Worm (Caenorhabditis elegans): ENCODE data around the gene B0034.1.

The B0034.1 gene

DNA sequence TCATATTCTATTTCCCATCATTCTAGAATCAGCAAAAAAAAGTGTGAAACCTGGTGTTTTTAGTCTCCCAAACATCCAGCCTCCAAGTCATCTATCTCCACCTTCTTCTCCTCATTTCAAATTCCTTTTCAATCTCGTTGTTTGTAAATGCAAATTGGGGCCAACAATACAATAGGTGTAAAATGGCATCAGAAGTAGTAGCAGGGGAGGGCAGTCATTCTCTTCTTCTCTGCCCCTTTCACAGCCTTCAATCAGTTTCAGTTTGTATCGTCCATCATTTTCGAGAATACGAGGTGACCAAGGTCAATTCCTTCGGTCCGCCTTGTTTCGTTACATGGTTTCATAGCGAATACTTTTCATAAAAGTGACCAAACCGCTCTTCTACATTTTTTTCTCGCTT is 1.2 kb downstream of the B0034.1 start, which contains the start of gene B0034.4:
Gene B0034.4 (minus strand): TSS at position 229 of the 400 bp plus-strand sequence.
- TF ChIP-seq T23F11.4 (GFP tag; optimal IDR thresholded peaks at IDR 0.05): no peak
- no peak for TF ChIP-seq C08G9.2 (tag; optimal IDR thresholded peaks at IDR 0.05)
- no peak for TF ChIP-seq pha-4 (tag; optimal IDR thresholded peaks at IDR 0.05)

DNA sequence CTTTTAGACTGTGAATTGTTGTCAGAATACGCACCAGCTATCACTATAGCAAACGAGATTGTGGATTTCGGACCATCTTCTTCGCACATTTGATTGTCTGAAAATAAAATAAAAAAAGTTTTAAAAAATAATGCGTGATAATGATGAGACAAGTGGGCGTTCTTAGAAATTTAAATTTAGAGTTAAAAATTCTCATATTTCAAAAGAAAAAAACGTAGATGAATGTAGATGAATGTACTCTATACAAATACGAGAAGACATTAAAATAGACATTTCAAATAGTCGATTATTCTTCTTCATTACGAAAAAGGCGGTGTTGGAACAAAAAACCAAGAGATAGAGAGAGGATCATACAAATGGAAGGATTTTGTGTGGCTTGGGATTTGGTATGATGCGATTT is 6.7 kb downstream of the B0034.1 start, which contains the start of gene B0034.5:
Gene B0034.5 (minus strand): TSS at position 101 of the 400 bp plus-strand sequence.
- TF ChIP-seq Y22D7AL.16 (tag; optimal IDR thresholded peaks at IDR 0.05) (no peak), T23F11.4 (GFP tag; optimal IDR thresholded peaks at IDR 0.05) (no peak), F13H6.1 (tag; optimal IDR thresholded peaks at IDR 0.05) (no peak), madf-2 (tag; optimal IDR thresholded peaks at IDR 0.05) (no peak), sdc-2 (tag; optimal IDR thresholded peaks at IDR 0.05) (no peak), nfya-1 (tag; optimal IDR thresholded peaks at IDR 0.05) (no peak), gmeb-2 (tag; optimal IDR thresholded peaks at IDR 0.05) (no peak)

DNA sequence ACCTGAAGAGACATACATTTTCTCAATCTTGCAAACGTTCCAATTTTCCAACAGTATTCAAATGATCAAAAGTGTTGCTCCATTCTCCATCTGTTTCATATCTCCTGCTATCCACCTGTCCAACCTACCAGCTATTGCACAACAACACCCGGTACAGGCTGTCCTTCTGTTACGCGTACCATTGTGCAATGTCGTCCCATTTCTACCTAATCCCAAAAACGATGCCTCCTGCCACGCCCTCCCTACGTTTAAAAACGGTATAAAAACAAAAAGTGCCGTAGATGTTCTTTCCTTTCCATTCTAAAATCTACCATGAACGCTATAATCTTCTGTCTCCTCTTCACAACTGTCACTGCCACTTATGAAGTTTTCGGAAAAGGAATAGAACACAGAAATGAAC is 20.1 kb downstream of the B0034.1 start, which contains the start of gene ins-2:
Gene ins-2 (plus strand): TSS at position 301 of the 400 bp plus-strand sequence.
- TF ChIP-seq pat-9 (tag; optimal IDR thresholded peaks at IDR 0.05) (no peak), ceh-24 (tag; optimal IDR thresholded peaks at IDR 0.05) (no peak), gmeb-2 (tag; optimal IDR thresholded peaks at IDR 0.05) (no peak), syd-9 (tag; optimal IDR thresholded peaks at IDR 0.05) (no peak), T23F11.4 (GFP tag; optimal IDR thresholded peaks at IDR 0.05) (no peak), sox-4 (tag; optimal IDR thresholded peaks at IDR 0.05) (no peak), lim-6 (tag; optimal IDR thresholded peaks at IDR 0.05) (no peak), ceh-30 (tag; optimal IDR thresholded peaks at IDR 0.05) (no peak), ahr-1 (tag; optimal IDR thresholded peaks at IDR 0.05) (no peak), ceh-2 (tag; optimal IDR thresholded peaks at IDR 0.05) (no peak), pax-1 (tag; optimal IDR thresholded peaks at IDR 0.05) (no peak), dve-1 (tag; optimal IDR thresholded peaks at IDR 0.05) (no peak)

DNA sequence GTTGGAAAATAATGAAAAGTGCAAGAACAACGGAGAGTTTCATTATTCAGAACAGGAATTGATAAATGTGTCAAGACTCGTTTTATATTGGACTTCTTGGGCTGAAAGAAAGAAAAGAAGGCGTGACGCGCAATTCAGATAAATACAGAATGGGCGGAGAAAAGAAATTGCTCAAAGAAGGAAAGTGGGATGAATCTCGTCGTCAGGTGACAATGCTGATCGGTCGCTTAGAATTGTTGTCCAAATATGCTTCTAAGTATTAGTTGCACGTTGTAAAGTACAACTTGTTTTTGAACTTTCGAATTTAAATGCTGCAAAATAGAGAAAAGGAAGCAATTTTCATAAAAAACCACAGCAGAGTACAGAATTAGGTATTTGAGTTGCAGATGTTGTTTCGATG is 22.5 kb downstream of the B0034.1 start, which contains the start of gene ins-3:
Gene ins-3 (minus strand): TSS at position 101 of the 400 bp plus-strand sequence.
- TF ChIP-seq pqm-1 (tag; optimal IDR thresholded peaks at IDR 0.05) (no peak), ceh-19 (GFP tag; optimal IDR thresholded peaks at IDR 0.05) (no peak), hlh-30 (tag; optimal IDR thresholded peaks at IDR 0.05; ENCODE audit: insufficient read depth) (no peak), ets-4 (tag; optimal IDR thresholded peaks at IDR 0.05) (no peak), ref-2 (tag; optimal IDR thresholded peaks at IDR 0.05) (no peak), ceh-22 (tag; optimal IDR thresholded peaks at IDR 0.05) (no peak), fkh-6 (tag; optimal IDR thresholded peaks at IDR 0.05) (no peak), Y22D7AL.16 (tag; optimal IDR thresholded peaks at IDR 0.05) (no peak)

DNA sequence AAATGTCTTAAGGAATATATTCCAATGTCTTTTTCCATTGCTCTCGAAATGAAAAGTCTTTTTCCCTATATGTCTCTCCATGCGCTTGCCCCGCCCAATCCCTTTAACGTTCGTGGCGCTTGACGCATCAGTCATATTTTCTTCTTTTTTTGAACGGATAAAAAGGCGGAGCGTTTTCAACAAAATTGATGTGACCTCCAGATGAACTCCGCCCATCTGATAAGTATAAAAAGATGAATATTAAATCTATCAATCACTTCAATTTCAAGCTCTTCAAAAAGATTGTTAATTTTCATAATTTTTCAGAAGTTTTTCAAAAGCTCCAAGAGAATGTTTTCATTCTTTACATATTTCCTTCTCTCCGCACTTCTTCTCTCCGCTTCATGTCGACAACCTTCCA is 27.9 kb downstream of the B0034.1 start, which contains the start of gene ins-4:
Gene ins-4 (plus strand): TSS at position 301 of the 400 bp plus-strand sequence.
- no peak for TF ChIP-seq ceh-22 (tag; optimal IDR thresholded peaks at IDR 0.05)
- no peak for TF ChIP-seq hlh-8 (tag; optimal IDR thresholded peaks at IDR 0.05)

DNA sequence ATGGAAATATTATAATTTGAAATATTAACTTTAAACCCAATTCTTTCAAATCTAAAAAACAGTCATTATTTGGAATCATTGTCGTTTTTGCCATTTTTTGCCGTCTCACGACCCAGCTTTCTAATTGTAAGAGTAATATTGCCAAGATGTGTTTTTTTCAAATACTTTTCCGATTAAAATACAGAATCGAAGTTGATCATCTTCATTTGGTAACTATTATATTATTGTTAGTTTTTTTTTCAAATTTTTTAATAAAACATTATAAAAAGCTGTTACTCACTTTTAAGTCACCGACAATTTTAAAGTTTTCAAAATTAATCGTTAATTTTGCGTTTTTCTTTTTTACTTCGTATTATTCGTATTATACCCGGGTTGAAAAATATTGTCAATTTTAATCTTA is 29.1 kb downstream of the B0034.1 start, which contains the start of gene ins-5:
Gene ins-5 (plus strand): TSS at position 301 of the 400 bp plus-strand sequence.
- TF ChIP-seq pha-4 (tag; optimal IDR thresholded peaks at IDR 0.05) (no peak), eyg-1 (tag; optimal IDR thresholded peaks at IDR 0.05) (no peak), ceh-14 (tag; optimal IDR thresholded peaks at IDR 0.05) (no peak), pros-1 (tag; optimal IDR thresholded peaks at IDR 0.05) (no peak), ceh-45 (GFP tag; IDR thresholded peaks at IDR 0.05) (no peak), fax-1 (tag; optimal IDR thresholded peaks at IDR 0.05) (no peak), ceh-19 (GFP tag; optimal IDR thresholded peaks at IDR 0.05) (no peak), elt-4 (tag; optimal IDR thresholded peaks at IDR 0.05) (no peak), sdc-2 (tag; optimal IDR thresholded peaks at IDR 0.05) (no peak), K09A11.1 (tag; optimal IDR thresholded peaks at IDR 0.05; ENCODE audit: insufficient read depth) (no peak), nfya-1 (tag; optimal IDR thresholded peaks at IDR 0.05) (no peak), ref-2 (tag; optimal IDR thresholded peaks at IDR 0.05) (no peak), K02D7.2 (tag; optimal IDR thresholded peaks at IDR 0.05) (no peak)

Data from whole organism, late embryonic.